Worm (Caenorhabditis elegans): ENCODE results near the gene phyh-1.

DNA sequence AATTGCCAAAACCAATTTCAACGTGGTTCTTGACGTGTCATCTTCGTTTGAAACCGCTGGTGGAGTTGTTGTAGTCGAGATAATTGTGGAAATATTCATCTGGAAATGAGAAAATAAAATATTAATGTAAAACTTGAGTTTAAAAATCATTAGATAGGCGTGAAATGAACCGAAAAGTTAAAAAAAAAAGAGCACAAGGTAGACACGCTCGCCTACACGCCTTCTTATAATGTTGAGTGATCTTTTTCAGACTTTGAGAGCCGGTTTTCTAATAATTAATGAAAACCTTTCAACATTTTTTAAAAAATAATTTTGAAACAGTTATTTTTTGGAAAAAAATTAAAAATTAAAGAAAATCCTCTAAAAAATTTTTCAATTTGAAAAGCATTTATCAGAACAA, 28.3 kb downstream of the phyh-1 start, which contains the start of gene npr-32:
- no peak for TF ChIP-seq dpl-1 (GFP tag; optimal IDR thresholded peaks at IDR 0.05)
- TF ChIP-seq ztf-11 (tag; optimal IDR thresholded peaks at IDR 0.05), result no peak
- no peak for TF ChIP-seq unc-62 (GFP tag; optimal IDR thresholded peaks at IDR 0.05)
- no peak for TF ChIP-seq lin-13 (GFP tag; optimal IDR thresholded peaks at IDR 0.05)
- no peak for TF ChIP-seq egl-27 (tag; optimal IDR thresholded peaks at IDR 0.05)
- TF ChIP-seq swsn-7 (tag; optimal IDR thresholded peaks at IDR 0.05), result no peak

Data from whole organism, L1 larva.